Worm (Caenorhabditis elegans) whole organism, L2 larva: ENCODE data around the gene C14B9.10.

Experiments used
- F13H6.1 ChIP-seq: sonication (generic microtip); optimal IDR thresholded peaks from 2 replicates; lab custom pipeline; 2016; ENCODE audit warnings: missing genetic modification characterization, missing compliant biosample characterization
- aly-2 ChIP-seq: fragments of 150-350 bp; optimal IDR thresholded peaks from 2 replicates; lab custom pipeline; 2014; ENCODE audit warnings: missing biosample characterization, missing genetic modification characterization
- ama-1 ChIP-seq: fragments of 150-350 bp; optimal IDR thresholded peaks from 2 replicates; lab custom pipeline; 2018; ENCODE audit warnings: inconsistent platforms
- ceh-82 ChIP-seq: fragments of 150-350 bp; optimal IDR thresholded peaks from 2 replicates; lab custom pipeline; 2014; ENCODE audit warnings: missing biosample characterization, missing genetic modification characterization
- elt-1 ChIP-seq: fragments of 150-350 bp; optimal IDR thresholded peaks from 2 replicates; lab custom pipeline; 2014; ENCODE audit warnings: missing biosample characterization, missing genetic modification characterization
- elt-3 ChIP-seq: sonication (generic microtip); optimal IDR thresholded peaks from 2 replicates; lab custom pipeline; 2017; ENCODE audit warnings: missing biosample characterization, missing genetic modification characterization
- lin-39 ChIP-seq: fragments of 150-350 bp; optimal IDR thresholded peaks from 2 replicates; lab custom pipeline; 2014; ENCODE audit warnings: missing biosample characterization, missing genetic modification reagents, missing genetic modification characterization
- nhr-11 ChIP-seq: fragments of 150-350 bp; optimal IDR thresholded peaks from 2 replicates; lab custom pipeline; 2014; ENCODE audit warnings: missing biosample characterization, missing genetic modification characterization
- nhr-12 ChIP-seq: fragments of 150-350 bp; optimal IDR thresholded peaks from 2 replicates; lab custom pipeline; 2014; ENCODE audit warnings: missing biosample characterization, missing genetic modification characterization
- nhr-237 ChIP-seq: fragments of 150-350 bp; optimal IDR thresholded peaks from 2 replicates; lab custom pipeline; 2014; ENCODE audit warnings: missing biosample characterization, missing genetic modification characterization
- nhr-77 ChIP-seq: fragments of 150-350 bp; optimal IDR thresholded peaks from 2 replicates; lab custom pipeline; 2014; ENCODE audit warnings: missing biosample characterization, missing genetic modification characterization
- snpc-4 ChIP-seq: fragments of 150-350 bp; optimal IDR thresholded peaks from 2 replicates; lab custom pipeline; 2014; ENCODE audit warnings: missing biosample characterization, missing genetic modification characterization
- ztf-11 ChIP-seq: sonication (generic microtip); optimal IDR thresholded peaks from 2 replicates; lab custom pipeline; 2017; ENCODE audit warnings: missing biosample characterization, missing genetic modification characterization
- ztf-4 ChIP-seq: fragments of 150-350 bp; optimal IDR thresholded peaks from 2 replicates; lab custom pipeline; 2014; ENCODE audit warnings: missing biosample characterization, missing genetic modification characterization

ce11 chrIII:8144574-8145065, 14.0 kb downstream of the C14B9.10 start, which contains the start of the genes C14B9.8 and mrpl-18:
- TF ChIP-seq elt-1 (tag; lab: Kevin White, UChicago) (no peak), elt-3 (tag; lab: Kevin White, UChicago) (no peak), snpc-4 (tag; lab: Kevin White, UChicago) (no peak), F13H6.1 (peak; percentile 54), nhr-12 (tag; lab: Kevin White, UChicago) (no peak), lin-39 (tag; lab: Kevin White, UChicago) (no peak), ztf-11 (tag; lab: Kevin White, UChicago) (no peak), aly-2 (tag; lab: Kevin White, UChicago) (no peak), ceh-82 (tag; lab: Kevin White, UChicago) (no peak), nhr-11 (tag; lab: Kevin White, UChicago) (no peak), nhr-237 (tag; lab: Kevin White, UChicago) (no peak), ama-1 (no peak), ztf-4 (no peak), nhr-77 (tag; lab: Kevin White, UChicago) (no peak)
